Worm (Caenorhabditis elegans) whole organism, L4 larva: ENCODE data around the gene kin-26.

ENCODE experiments used
- F26F4.8 ChIP-seq: fragments of 200-800 bp; sonication (Bioruptor generic); conservative IDR thresholded peaks from 2 replicates; pipeline ENCODE4 v1.3.6; 2022; ENCODE audit warnings: missing genetic modification characterization, missing compliant biosample characterization
- F44E2.7 ChIP-seq: fragments of 200-800 bp; sonication (Bioruptor generic); IDR thresholded peaks from 2 replicates; pipeline ENCODE4 v2.1.2; 2022; ENCODE audit warnings: missing genetic modification characterization, missing compliant biosample characterization
- T26A8.4 ChIP-seq: fragments of 200-800 bp; sonication (Bioruptor generic); IDR thresholded peaks from 2 replicates; pipeline ENCODE4 v1.3.6; 2022; ENCODE audit warnings: missing genetic modification characterization, missing compliant biosample characterization
- Y105C5A.15 ChIP-seq: fragments of 200-800 bp; sonication (Bioruptor generic); IDR thresholded peaks from 2 replicates; pipeline ENCODE4 v1.3.6; 2022; ENCODE audit warnings: missing genetic modification characterization, missing compliant biosample characterization
- Y48G9A.11 ChIP-seq: fragments of 200-800 bp; sonication (Bioruptor generic); IDR thresholded peaks from 2 replicates; pipeline ENCODE4 v1.3.6; 2022; ENCODE audit warnings: missing genetic modification reagents, missing genetic modification characterization, missing compliant biosample characterization
- Y5F2A.4 ChIP-seq: fragments of 200-800 bp; sonication (Bioruptor generic); optimal IDR thresholded peaks from 2 replicates; lab custom pipeline; 2018; ENCODE audit warnings: mild to moderate bottlenecking, missing genetic modification characterization, missing compliant biosample characterization
- Y75B8A.6 ChIP-seq: fragments of 200-800 bp; sonication (Bioruptor generic); IDR thresholded peaks from 2 replicates; pipeline ENCODE4 v1.3.6; 2022; ENCODE audit warnings: missing genetic modification reagents, missing genetic modification characterization, missing compliant biosample characterization
- ZK337.2 ChIP-seq: fragments of 200-800 bp; sonication (Bioruptor generic); IDR thresholded peaks from 2 replicates; pipeline ENCODE4 v1.3.6; 2022; ENCODE audit warnings: missing genetic modification reagents, missing genetic modification characterization, missing compliant biosample characterization
- arid-1 ChIP-seq: fragments of 200-800 bp; sonication (Bioruptor generic); conservative IDR thresholded peaks from 2 replicates; pipeline ENCODE4 v1.3.6; 2022; ENCODE audit warnings: missing genetic modification reagents, missing genetic modification characterization, missing compliant biosample characterization
- attf-4 ChIP-seq: sonication (generic microtip); optimal IDR thresholded peaks from 3 replicates; lab custom pipeline; 2017; ENCODE audit warnings: missing biosample characterization, missing genetic modification characterization
- ceh-20 ChIP-seq: fragments of 200-800 bp; sonication (Bioruptor generic); IDR thresholded peaks from 2 replicates; pipeline ENCODE4 v1.3.6; 2022; ENCODE audit warnings: missing genetic modification reagents, missing genetic modification characterization, missing compliant biosample characterization
- ceh-28 ChIP-seq: fragments of 150-350 bp; optimal IDR thresholded peaks from 2 replicates; lab custom pipeline; 2014; ENCODE audit warnings: missing biosample characterization, missing genetic modification reagents, missing genetic modification characterization
- ceh-44 ChIP-seq: fragments of 200-800 bp; sonication (Bioruptor generic); IDR thresholded peaks from 2 replicates; pipeline ENCODE4 v1.3.6; 2022; ENCODE audit warnings: missing genetic modification reagents, missing genetic modification characterization, missing compliant biosample characterization
- ceh-82 ChIP-seq: sonication (generic microtip); optimal IDR thresholded peaks from 2 replicates; lab custom pipeline; 2017; ENCODE audit warnings: missing biosample characterization, missing genetic modification characterization
- ctbp-1 ChIP-seq: fragments of 200-800 bp; sonication (Bioruptor generic); IDR thresholded peaks from 2 replicates; pipeline ENCODE4 v1.3.6; 2022; ENCODE audit warnings: missing genetic modification reagents, missing genetic modification characterization, missing compliant biosample characterization
- daf-8 ChIP-seq: fragments of 200-800 bp; sonication (Bioruptor generic); IDR thresholded peaks from 2 replicates; pipeline ENCODE4 v1.3.6; 2022; ENCODE audit warnings: missing genetic modification characterization, missing compliant biosample characterization
- dmd-6 ChIP-seq: fragments of 200-800 bp; sonication (Bioruptor generic); IDR thresholded peaks from 2 replicates; pipeline ENCODE4 v1.3.6; 2022; ENCODE audit warnings: missing genetic modification reagents, missing genetic modification characterization, missing compliant biosample characterization
- dpl-1 ChIP-seq: fragments of 150-350 bp; optimal IDR thresholded peaks from 2 replicates; lab custom pipeline; 2014; ENCODE audit warnings: missing biosample characterization, missing genetic modification reagents, missing genetic modification characterization
- dve-1 ChIP-seq: sonication (generic microtip); optimal IDR thresholded peaks from 2 replicates; lab custom pipeline; 2017; ENCODE audit warnings: antibody characterized with exemption, mild to moderate bottlenecking, missing genetic modification characterization, missing compliant biosample characterization; ENCODE audit not compliant: insufficient read depth
- fkh-10 ChIP-seq: fragments of 150-350 bp; optimal IDR thresholded peaks from 2 replicates; lab custom pipeline; 2014; ENCODE audit warnings: missing biosample characterization, missing genetic modification reagents, missing genetic modification characterization
- fos-1 ChIP-seq: fragments of 150-350 bp; optimal IDR thresholded peaks from 2 replicates; lab custom pipeline; 2014; ENCODE audit warnings: missing biosample characterization, missing genetic modification characterization
- hif-1 ChIP-seq, 2 experiments: sonication (generic microtip); optimal IDR thresholded peaks; 2 replicates each; lab custom pipeline; 2016 to 2017; ENCODE audit warnings: missing compliant biosample characterization in 2 of 2, missing genetic modification characterization in 2 of 2, missing genetic modification reagents in 2 of 2, missing genotype in 2 of 2, mild to moderate bottlenecking in 1 of 2
- hlh-30 ChIP-seq: sonication (generic microtip); optimal IDR thresholded peaks from 2 replicates; lab custom pipeline; 2017; ENCODE audit warnings: antibody characterized with exemption, mild to moderate bottlenecking, missing genetic modification characterization, missing compliant biosample characterization; ENCODE audit not compliant: insufficient read depth
- lim-7 ChIP-seq: fragments of 200-800 bp; sonication (Bioruptor generic); IDR thresholded peaks from 2 replicates; pipeline ENCODE4 v1.3.6; 2022; ENCODE audit warnings: missing genetic modification characterization, missing compliant biosample characterization
- lin-39 ChIP-seq: fragments of 150-350 bp; optimal IDR thresholded peaks from 2 replicates; lab custom pipeline; 2014; ENCODE audit warnings: missing biosample characterization, missing genetic modification reagents, missing genetic modification characterization
- lir-3 ChIP-seq: sonication (generic microtip); optimal IDR thresholded peaks from 2 replicates; lab custom pipeline; 2016; ENCODE audit warnings: mild to moderate bottlenecking, missing genetic modification characterization, missing compliant biosample characterization
- madf-9 ChIP-seq: fragments of 200-800 bp; sonication (Bioruptor generic); conservative IDR thresholded peaks from 2 replicates; pipeline ENCODE4 v1.3.6; 2022; ENCODE audit warnings: missing genetic modification reagents, missing genetic modification characterization, missing compliant biosample characterization
- mdt-29 ChIP-seq: fragments of 200-800 bp; sonication (Bioruptor generic); IDR thresholded peaks from 2 replicates; pipeline ENCODE4 v1.3.6; 2022; ENCODE audit warnings: missing genetic modification reagents, missing genetic modification characterization, missing compliant biosample characterization
- mes-2 ChIP-seq: sonication (generic microtip); optimal IDR thresholded peaks from 2 replicates; lab custom pipeline; 2016; ENCODE audit warnings: missing genotype, mild to moderate bottlenecking, missing genetic modification characterization, missing compliant biosample characterization; ENCODE audit not compliant: poor library complexity, severe bottlenecking
- nhr-10 ChIP-seq: fragments of 150-350 bp; optimal IDR thresholded peaks from 2 replicates; lab custom pipeline; 2014; ENCODE audit warnings: missing biosample characterization, missing genetic modification characterization
- nhr-102 ChIP-seq: sonication (generic microtip); optimal IDR thresholded peaks from 2 replicates; lab custom pipeline; 2016; ENCODE audit warnings: mild to moderate bottlenecking, missing genetic modification characterization, moderate library complexity, missing compliant biosample characterization
- nhr-111 ChIP-seq: fragments of 200-800 bp; sonication (Bioruptor generic); optimal IDR thresholded peaks from 2 replicates; lab custom pipeline; 2018; ENCODE audit warnings: mild to moderate bottlenecking, missing genetic modification characterization, missing compliant biosample characterization
- nhr-237 ChIP-seq: sonication (generic microtip); optimal IDR thresholded peaks from 2 replicates; lab custom pipeline; 2017; ENCODE audit warnings: missing biosample characterization, missing genetic modification characterization
- nhr-28 ChIP-seq: fragments of 150-350 bp; optimal IDR thresholded peaks from 2 replicates; lab custom pipeline; 2014; ENCODE audit warnings: missing biosample characterization, missing genetic modification characterization
- nhr-42 ChIP-seq: fragments of 200-800 bp; sonication (Bioruptor generic); IDR thresholded peaks from 2 replicates; pipeline ENCODE4 v1.3.6; 2022; ENCODE audit warnings: missing genetic modification characterization, missing compliant biosample characterization
- nhr-6 ChIP-seq: fragments of 150-350 bp; optimal IDR thresholded peaks from 2 replicates; lab custom pipeline; 2014; ENCODE audit warnings: missing biosample characterization, missing genetic modification characterization
- nhr-77 ChIP-seq: fragments of 150-350 bp; optimal IDR thresholded peaks from 2 replicates; lab custom pipeline; 2014; ENCODE audit warnings: missing biosample characterization, missing genetic modification characterization
- pha-4 ChIP-seq, 2 experiments: fragments of 150-350 bp in 1 of 2; fragments of 200-800 bp in 1 of 2; sonication (Bioruptor generic) in 1 of 2; IDR thresholded peaks in 1 of 2; optimal IDR thresholded peaks in 1 of 2; 2 replicates each; pipeline versions ENCODE4 v1.3.6 to Lab custom; 2014 to 2022; ENCODE audit warnings: missing genetic modification characterization in 2 of 2, missing genetic modification reagents in 2 of 2, missing biosample characterization in 1 of 2, missing compliant biosample characterization in 1 of 2
- pqm-1 ChIP-seq: sonication (generic microtip); optimal IDR thresholded peaks from 2 replicates; lab custom pipeline; 2017; ENCODE audit warnings: missing biosample characterization, missing genetic modification characterization
- rbr-2 ChIP-seq: sonication (generic microtip); optimal IDR thresholded peaks from 2 replicates; lab custom pipeline; 2016; ENCODE audit warnings: missing genotype, missing genetic modification characterization, missing compliant biosample characterization
- set-16 ChIP-seq: fragments of 200-800 bp; sonication (Bioruptor generic); IDR thresholded peaks from 2 replicates; pipeline ENCODE4 v1.3.6; 2022; ENCODE audit warnings: missing genetic modification reagents, missing genetic modification characterization, missing compliant biosample characterization
- snpc-1.2 ChIP-seq: fragments of 200-800 bp; sonication (Bioruptor generic); IDR thresholded peaks from 2 replicates; pipeline ENCODE4 v1.3.6; 2022; ENCODE audit warnings: missing genetic modification reagents, missing genetic modification characterization, missing compliant biosample characterization
- spr-1 ChIP-seq: sonication (generic microtip); optimal IDR thresholded peaks from 2 replicates; lab custom pipeline; 2016; ENCODE audit warnings: mild to moderate bottlenecking, missing genetic modification characterization, missing compliant biosample characterization
- spr-3 ChIP-seq: fragments of 200-800 bp; sonication (Bioruptor generic); optimal IDR thresholded peaks from 2 replicates; lab custom pipeline; 2018; ENCODE audit warnings: mild to moderate bottlenecking, missing genetic modification characterization, missing compliant biosample characterization
- tra-1 ChIP-seq: fragments of 200-800 bp; sonication (Bioruptor generic); IDR thresholded peaks from 2 replicates; pipeline ENCODE4 v1.3.6; 2022; ENCODE audit warnings: missing genetic modification reagents, missing genetic modification characterization, missing compliant biosample characterization
- unc-62 ChIP-seq, 3 experiments: fragments of 150-350 bp in 1 of 3; sonication (generic microtip); optimal IDR thresholded peaks in 2 of 3; peaks in 1 of 3; 1 replicate in 1 of 3; 2 replicates in 2 of 3; lab custom pipeline; 2014 to 2017; ENCODE audit warnings: missing biosample characterization in 3 of 3, missing genetic modification characterization in 3 of 3, missing genetic modification reagents in 3 of 3, missing genotype in 1 of 3
- vab-7 ChIP-seq: fragments of 200-800 bp; sonication (Bioruptor generic); IDR thresholded peaks from 2 replicates; pipeline ENCODE4 v1.3.6; 2022; ENCODE audit warnings: missing genetic modification reagents, missing genetic modification characterization, missing compliant biosample characterization
- zip-11 ChIP-seq: fragments of 200-800 bp; sonication (Bioruptor generic); IDR thresholded peaks from 2 replicates; pipeline ENCODE4 v1.3.6; 2022; ENCODE audit warnings: missing genetic modification characterization, missing compliant biosample characterization
- zip-2 ChIP-seq: fragments of 150-350 bp; optimal IDR thresholded peaks from 2 replicates; lab custom pipeline; 2014; ENCODE audit warnings: missing biosample characterization, missing genetic modification characterization
- ztf-11 ChIP-seq: fragments of 150-350 bp; optimal IDR thresholded peaks from 2 replicates; lab custom pipeline; 2014; ENCODE audit warnings: missing biosample characterization, missing genetic modification characterization

The kin-26 gene

DNA sequence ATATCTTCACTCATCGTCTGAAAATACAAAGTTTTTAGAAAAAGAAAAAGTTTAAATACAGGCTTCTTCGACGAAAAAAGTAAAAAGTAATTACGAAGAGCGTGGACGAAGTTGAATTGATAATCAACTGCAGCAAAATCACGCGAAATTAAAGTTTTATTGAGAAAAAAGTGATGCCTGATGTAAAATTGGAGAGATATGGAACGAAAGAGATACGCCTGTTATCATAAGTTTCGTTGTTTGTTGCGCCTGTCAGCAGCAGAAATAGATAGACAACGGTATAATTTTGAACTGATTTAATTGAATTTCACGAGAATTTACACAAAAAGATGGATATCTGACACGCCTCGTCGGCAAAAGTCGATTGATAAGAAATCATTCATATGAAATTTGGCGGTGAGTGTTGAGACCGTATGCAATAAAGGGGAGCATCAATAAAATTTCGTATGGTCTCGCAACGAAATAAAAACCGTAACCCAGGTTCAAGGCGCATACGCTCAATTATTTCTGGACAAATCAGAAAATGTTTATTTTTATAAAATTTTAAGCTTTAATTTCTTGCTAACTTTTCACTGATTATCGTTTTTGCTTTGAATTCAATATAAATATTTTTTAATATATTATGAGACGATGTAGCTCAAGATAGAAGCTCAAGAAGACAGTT lies 48.3 kb downstream of the kin-26 start, which contains the start of gene C06A6.4 (continued):
- TF ChIP-seq Y105C5A.15 (GFP tag; lab: Robert Waterston, UW) (no peak), ctbp-1 (no peak), T26A8.4 (GFP tag; lab: Robert Waterston, UW) (no peak), pqm-1 (tag; lab: Kevin White, UChicago) (peak; percentile 33), nhr-77 (tag; lab: Kevin White, UChicago) (no peak), zip-11 (GFP tag; lab: Robert Waterston, UW) (no peak), snpc-1.2 (no peak), unc-62 (GFP tag; optimal IDR thresholded peaks at IDR 0.05 in 1 of 2; lab: Kevin White, UChicago) (peak in 1 of 2 experiments; percentile 42), unc-62 (tag; optimal IDR thresholded peaks at IDR 0.05; lab: Kevin White, UChicago) (no peak), ztf-11 (tag; lab: Kevin White, UChicago) (no peak), dmd-6 (peak; percentile 36), dve-1 (peak; percentile 56), set-16 (no peak), nhr-42 (GFP tag; lab: Robert Waterston, UW) (no peak), nhr-111 (no peak), Y48G9A.11 (GFP tag; lab: Robert Waterston, UW) (no peak), ceh-44 (no peak), nhr-28 (tag; lab: Kevin White, UChicago) (peak; percentile 2), nhr-6 (tag; lab: Kevin White, UChicago) (no peak), F26F4.8 (GFP tag; lab: Robert Waterston, UW) (no peak), pha-4 (GFP tag; IDR thresholded peaks at IDR 0.05; lab: Robert Waterston, UW) (no peak), pha-4 (tag; optimal IDR thresholded peaks at IDR 0.05; lab: Kevin White, UChicago) (no peak), vab-7 (GFP tag; lab: Robert Waterston, UW) (no peak), hif-1 (tag; optimal IDR thresholded peaks at IDR 0.05; lab: Kevin White, UChicago) (no peak), spr-3 (GFP tag; lab: Kevin White, UChicago) (no peak), rbr-2 (tag; lab: Kevin White, UChicago) (no peak), F44E2.7 (GFP tag; lab: Robert Waterston, UW) (no peak), dpl-1 (no peak), spr-1 (tag; lab: Kevin White, UChicago) (no peak), fkh-10 (no peak), mes-2 (tag; lab: Kevin White, UChicago) (peak; percentile 10), mdt-29 (GFP tag; lab: Robert Waterston, UW) (no peak), Y5F2A.4 (no peak), daf-8 (GFP tag; lab: Robert Waterston, UW) (no peak), madf-9 (GFP tag; lab: Robert Waterston, UW) (no peak), zip-2 (tag; lab: Kevin White, UChicago) (no peak), ceh-28 (tag; lab: Kevin White, UChicago) (no peak), nhr-237 (tag; lab: Kevin White, UChicago) (no peak), lim-7 (no peak), ceh-82 (no peak), nhr-102 (no peak), arid-1 (GFP tag; lab: Robert Waterston, UW) (no peak), lir-3 (no peak), ceh-20 (GFP tag; lab: Robert Waterston, UW) (no peak), tra-1 (GFP tag; lab: Robert Waterston, UW) (no peak), fos-1 (tag; lab: Kevin White, UChicago) (no peak), lin-39 (tag; lab: Kevin White, UChicago) (no peak), attf-4 (tag; lab: Kevin White, UChicago) (no peak), nhr-10 (no peak), ZK337.2 (no peak), hlh-30 (peak; percentile 61), Y75B8A.6 (no peak)
